Fruit fly (Drosophila melanogaster) whole organism, embryonic: Measurements from ENCODE around the gene CG1840.

Source experiments
- B-H2 ChIP-seq: fragments of 200-800 bp; sonication (Bioruptor generic); optimal IDR thresholded peaks from 2 replicates; lab custom pipeline; 2018; ENCODE audit warnings: missing biosample characterization, mild to moderate bottlenecking, missing genetic modification characterization
- CG10979 ChIP-seq: fragments of 200-800 bp; sonication (Bioruptor generic); optimal IDR thresholded peaks from 2 replicates; lab custom pipeline; 2018; ENCODE audit warnings: missing biosample characterization, mild to moderate bottlenecking, missing genetic modification characterization, moderate library complexity
- CG11695 ChIP-seq: fragments of 200-800 bp; sonication (Bioruptor generic); IDR thresholded peaks from 3 replicates; pipeline ENCODE4 v1.3.6; 2022; ENCODE audit warnings: missing biosample characterization, missing genetic modification characterization
- CG12071 ChIP-seq: fragments of 200-800 bp; sonication (Bioruptor generic); optimal IDR thresholded peaks from 3 replicates; lab custom pipeline; 2018; ENCODE audit warnings: missing biosample characterization, mild to moderate bottlenecking, missing genetic modification characterization
- CG12769 ChIP-seq: fragments of 200-800 bp; sonication (Bioruptor generic); optimal IDR thresholded peaks from 2 replicates; lab custom pipeline; 2019; ENCODE audit warnings: missing biosample characterization, mild to moderate bottlenecking, missing genetic modification characterization, moderate library complexity
- CG14965 ChIP-seq: fragments of 200-800 bp; sonication (Bioruptor generic); optimal IDR thresholded peaks from 2 replicates; lab custom pipeline; 2016; ENCODE audit warnings: missing biosample characterization, missing genetic modification characterization, borderline replicate concordance
- CG15011 ChIP-seq: fragments of 200-800 bp; sonication (Bioruptor generic); optimal IDR thresholded peaks from 3 replicates; lab custom pipeline; 2018; ENCODE audit warnings: missing biosample characterization, mild to moderate bottlenecking, missing genetic modification characterization
- CG15514 ChIP-seq: fragments of 200-800 bp; sonication (Bioruptor generic); optimal IDR thresholded peaks from 3 replicates; lab custom pipeline; 2017; ENCODE audit warnings: missing biosample characterization, missing genetic modification characterization, mild to moderate bottlenecking, moderate library complexity, missing genetic modification reagents
- CG16813 ChIP-seq: fragments of 200-800 bp; sonication (Bioruptor generic); IDR thresholded peaks from 3 replicates; pipeline ENCODE4 v1.3.6; 2022; ENCODE audit warnings: missing biosample characterization, missing genetic modification characterization; ENCODE audit not compliant: partially characterized antibody
- CG17361 ChIP-seq: fragments of 200-800 bp; sonication (Bioruptor generic); IDR thresholded peaks from 3 replicates; pipeline ENCODE4 v1.3.6; 2022; ENCODE audit warnings: missing biosample characterization, missing genetic modification characterization
- CG17385 ChIP-seq: fragments of 200-800 bp; sonication (Bioruptor generic); optimal IDR thresholded peaks from 3 replicates; lab custom pipeline; 2018; ENCODE audit warnings: missing biosample characterization, mild to moderate bottlenecking, missing genetic modification characterization
- CG17802 ChIP-seq: fragments of 200-800 bp; sonication (Bioruptor generic); optimal IDR thresholded peaks from 2 replicates; lab custom pipeline; 2018; ENCODE audit warnings: missing biosample characterization, mild to moderate bottlenecking, missing genetic modification characterization, moderate library complexity
- CG18599 ChIP-seq: fragments of 200-800 bp; sonication (Bioruptor generic); optimal IDR thresholded peaks from 3 replicates; lab custom pipeline; 2017; ENCODE audit warnings: missing biosample characterization, missing genetic modification characterization, mild to moderate bottlenecking, moderate library complexity, missing genetic modification reagents
- CG30403 ChIP-seq: fragments of 200-800 bp; sonication (Bioruptor generic); optimal IDR thresholded peaks from 3 replicates; lab custom pipeline; 2016; ENCODE audit warnings: missing biosample characterization, missing genetic modification characterization
- CG32772 ChIP-seq: fragments of 200-800 bp; sonication (Bioruptor generic); IDR thresholded peaks from 2 replicates; pipeline ENCODE4 v1.3.6; 2022; ENCODE audit warnings: missing biosample characterization, missing genetic modification characterization
- CG42726 ChIP-seq: fragments of 200-800 bp; sonication (Bioruptor generic); IDR thresholded peaks from 2 replicates; pipeline ENCODE4 v1.3.6; 2022; ENCODE audit warnings: missing biosample characterization, missing genetic modification characterization; ENCODE audit not compliant: partially characterized antibody
- CG4730 ChIP-seq: fragments of 200-800 bp; sonication (Bioruptor generic); IDR thresholded peaks from 2 replicates; pipeline ENCODE4 v1.3.6; 2022; ENCODE audit warnings: missing biosample characterization, missing genetic modification characterization
- CG5953 ChIP-seq: fragments of 200-800 bp; sonication (Bioruptor generic); IDR thresholded peaks from 2 replicates; pipeline ENCODE4 v1.3.6; 2022; ENCODE audit warnings: missing biosample characterization, missing genetic modification characterization
- CG7556 ChIP-seq: fragments of 200-800 bp; sonication (Bioruptor generic); optimal IDR thresholded peaks from 2 replicates; lab custom pipeline; 2017; ENCODE audit warnings: missing biosample characterization, mild to moderate bottlenecking, missing genetic modification characterization
- CG8924 ChIP-seq: fragments of 200-800 bp; optimal IDR thresholded peaks from 3 replicates; lab custom pipeline; 2019; ENCODE audit warnings: missing biosample characterization, mild to moderate bottlenecking, missing genetic modification characterization, moderate library complexity
- CG9437 ChIP-seq: fragments of 200-800 bp; sonication (Bioruptor generic); optimal IDR thresholded peaks from 2 replicates; lab custom pipeline; 2018; ENCODE audit warnings: missing biosample characterization, mild to moderate bottlenecking, missing genetic modification characterization
- CG9609 ChIP-seq: fragments of 200-800 bp; sonication (Bioruptor generic); optimal IDR thresholded peaks from 3 replicates; lab custom pipeline; 2016; ENCODE audit warnings: missing biosample characterization, missing genetic modification characterization
- CHES-1-like ChIP-seq: fragments of 200-800 bp; sonication (Bioruptor generic); optimal IDR thresholded peaks from 2 replicates; lab custom pipeline; 2016; ENCODE audit warnings: missing biosample characterization, missing genetic modification characterization
- Chrac-16 ChIP-seq: fragments of 200-800 bp; sonication (Bioruptor generic); optimal IDR thresholded peaks from 3 replicates; lab custom pipeline; 2016; ENCODE audit warnings: missing biosample characterization, missing genetic modification characterization
- Dbx ChIP-seq: fragments of 200-800 bp; sonication (Bioruptor generic); IDR thresholded peaks from 3 replicates; pipeline ENCODE4 v1.3.6; 2022; ENCODE audit warnings: missing biosample characterization, missing genetic modification characterization
- Dip2 ChIP-seq: fragments of 200-800 bp; sonication (Bioruptor generic); IDR thresholded peaks from 2 replicates; pipeline ENCODE4 v1.3.6; 2022; ENCODE audit warnings: missing biosample characterization, missing genetic modification characterization
- Dll ChIP-seq: fragments of 200-800 bp; sonication (Bioruptor generic); IDR thresholded peaks from 4 replicates; pipeline ENCODE4 v1.3.6; 2022; ENCODE audit warnings: missing biosample characterization, missing genetic modification characterization; ENCODE audit not compliant: partially characterized antibody
- HmgZ ChIP-seq: fragments of 200-800 bp; sonication (Bioruptor generic); optimal IDR thresholded peaks from 2 replicates; lab custom pipeline; 2018; ENCODE audit warnings: missing biosample characterization, mild to moderate bottlenecking, missing genetic modification characterization
- Rx ChIP-seq: fragments of 200-800 bp; sonication (Bioruptor generic); IDR thresholded peaks from 2 replicates; pipeline ENCODE4 v1.3.6; 2022; ENCODE audit warnings: missing biosample characterization, missing genetic modification characterization
- Vsx1 ChIP-seq: fragments of 200-800 bp; sonication (Bioruptor generic); optimal IDR thresholded peaks from 2 replicates; lab custom pipeline; 2017; ENCODE audit warnings: missing biosample characterization, mild to moderate bottlenecking, missing genetic modification characterization, missing genetic modification reagents
- ara ChIP-seq: fragments of 200-800 bp; sonication (Bioruptor generic); IDR thresholded peaks from 2 replicates; pipeline ENCODE4 v1.3.6; 2022; ENCODE audit warnings: missing biosample characterization, missing genetic modification characterization
- ato ChIP-seq: fragments of 200-800 bp; sonication (Bioruptor generic); IDR thresholded peaks from 2 replicates; pipeline ENCODE4 v1.3.6; 2022; ENCODE audit warnings: missing biosample characterization, missing genetic modification characterization; ENCODE audit not compliant: partially characterized antibody
- bowl ChIP-seq: fragments of 200-800 bp; sonication (Bioruptor generic); IDR thresholded peaks from 2 replicates; pipeline ENCODE4 v1.3.6; 2022; ENCODE audit warnings: missing biosample characterization, missing genetic modification characterization
- chif ChIP-seq, 2 experiments: fragments of 200-800 bp; sonication (Bioruptor generic); optimal IDR thresholded peaks; 3 replicates each; lab custom pipeline; 2016; ENCODE audit warnings: missing biosample characterization in 2 of 2, missing genetic modification characterization in 2 of 2
- ci ChIP-seq: fragments of 200-800 bp; sonication (Bioruptor generic); IDR thresholded peaks from 3 replicates; pipeline ENCODE4 v1.3.6; 2022; ENCODE audit warnings: missing biosample characterization, missing genetic modification characterization
- dmrt11E ChIP-seq: fragments of 200-800 bp; sonication (Bioruptor generic); optimal IDR thresholded peaks from 3 replicates; lab custom pipeline; 2018; ENCODE audit warnings: missing biosample characterization, mild to moderate bottlenecking, missing genetic modification characterization, moderate library complexity
- fu2 ChIP-seq: fragments of 200-800 bp; sonication (Bioruptor generic); optimal IDR thresholded peaks from 2 replicates; lab custom pipeline; 2016; ENCODE audit warnings: missing biosample characterization, missing genetic modification characterization
- gsb ChIP-seq: fragments of 200-800 bp; sonication (Bioruptor generic); IDR thresholded peaks from 2 replicates; pipeline ENCODE4 v1.3.6; 2022; ENCODE audit warnings: missing biosample characterization, missing genetic modification characterization
- hbn ChIP-seq: fragments of 200-800 bp; sonication (Bioruptor generic); IDR thresholded peaks from 2 replicates; pipeline ENCODE4 v1.3.6; 2022; ENCODE audit warnings: missing biosample characterization, missing genetic modification characterization; ENCODE audit not compliant: partially characterized antibody
- inv ChIP-seq: fragments of 200-800 bp; sonication (Bioruptor generic); IDR thresholded peaks from 2 replicates; pipeline ENCODE4 v1.3.6; 2022; ENCODE audit warnings: missing biosample characterization, missing genetic modification characterization; ENCODE audit not compliant: partially characterized antibody
- lbe ChIP-seq: fragments of 200-800 bp; sonication (Bioruptor generic); optimal IDR thresholded peaks from 2 replicates; lab custom pipeline; 2016; ENCODE audit warnings: missing biosample characterization, mild to moderate bottlenecking, missing genetic modification characterization
- maf-S ChIP-seq: fragments of 200-800 bp; sonication (Bioruptor generic); optimal IDR thresholded peaks from 2 replicates; lab custom pipeline; 2016; ENCODE audit warnings: missing biosample characterization, missing genetic modification characterization
- nau ChIP-seq: fragments of 200-800 bp; sonication (Bioruptor generic); optimal IDR thresholded peaks from 3 replicates; lab custom pipeline; 2017; ENCODE audit warnings: missing biosample characterization, mild to moderate bottlenecking, missing genetic modification characterization, missing genetic modification reagents
- odd ChIP-seq: fragments of 200-800 bp; sonication (Bioruptor generic); optimal IDR thresholded peaks from 2 replicates; lab custom pipeline; 2017; ENCODE audit warnings: missing biosample characterization, mild to moderate bottlenecking, missing genetic modification characterization
- pum ChIP-seq: fragments of 200-800 bp; sonication (Bioruptor generic); optimal IDR thresholded peaks from 2 replicates; lab custom pipeline; 2016; ENCODE audit warnings: missing biosample characterization, missing genetic modification characterization
- sima ChIP-seq: fragments of 200-800 bp; sonication (Bioruptor generic); optimal IDR thresholded peaks from 2 replicates; lab custom pipeline; 2016; ENCODE audit warnings: missing biosample characterization, missing genetic modification characterization
- slbo ChIP-seq: fragments of 200-800 bp; sonication (Bioruptor generic); IDR thresholded peaks from 2 replicates; pipeline ENCODE4 v1.3.6; 2022; ENCODE audit warnings: missing biosample characterization, missing genetic modification characterization
- tna ChIP-seq: fragments of 200-800 bp; sonication (Bioruptor generic); IDR thresholded peaks from 2 replicates; pipeline ENCODE4 v1.3.6; 2022; ENCODE audit warnings: missing biosample characterization, missing genetic modification characterization; ENCODE audit not compliant: partially characterized antibody
- trem ChIP-seq: fragments of 200-800 bp; optimal IDR thresholded peaks from 3 replicates; lab custom pipeline; 2019; ENCODE audit warnings: missing biosample characterization, mild to moderate bottlenecking, missing genetic modification characterization, moderate library complexity
- wor ChIP-seq: fragments of 200-800 bp; sonication (Bioruptor generic); IDR thresholded peaks from 2 replicates; pipeline ENCODE4 v1.3.6; 2022; ENCODE audit warnings: missing biosample characterization, missing genetic modification characterization

Gene CG1840

dm6 chrX:11852310-11852709, 35.8 kb upstream of the CG1840 start, which contains the start of gene p24-1 (continued):
- TF ChIP-seq wor (GFP tag; lab: Robert Waterston, UW), result no peak
- TF ChIP-seq HmgZ (tag; lab: Kevin White, UChicago), result peak; percentile 86
- TF ChIP-seq trem, result peak; percentile 54
- peak; percentile 42 for TF ChIP-seq CG30403 (GFP tag; lab: Kevin White, UChicago)
- TF ChIP-seq CG18599, result peak; percentile 46
- TF ChIP-seq slbo (GFP tag; lab: Robert Waterston, UW), result peak; percentile 81
- TF ChIP-seq ato, result peak; percentile 83
- peak; percentile 78 for TF ChIP-seq tna
- peak; percentile 16 for TF ChIP-seq Chrac-16 (GFP tag; lab: Kevin White, UChicago)
- TF ChIP-seq CHES-1-like (GFP tag; lab: Kevin White, UChicago), result peak; percentile 52
- peak; percentile 70 for TF ChIP-seq B-H2
- peak; percentile 20; the same call in 1 of the 3 replicates for TF ChIP-seq ci
- TF ChIP-seq CG14965 (GFP tag; lab: Kevin White, UChicago), result no peak
- peak; percentile 28 for TF ChIP-seq pum (GFP tag; lab: Kevin White, UChicago)
- 0 out of 2 replicates have a peak, but pooled peaks have one; percentile 15 for TF ChIP-seq CG32772 (GFP tag; lab: Robert Waterston, UW)
- TF ChIP-seq CG9437 (GFP tag; lab: Kevin White, UChicago), result peak; percentile 80
- peak; percentile 30 for TF ChIP-seq CG12769 (tag; lab: Kevin White, UChicago)
- TF ChIP-seq hbn (GFP tag; lab: Robert Waterston, UW), result peak; percentile 74
- no peak for TF ChIP-seq Vsx1
- no peak for TF ChIP-seq ara
- peak in 1 of 2 experiments; percentile 31 for TF ChIP-seq chif (GFP tag; optimal IDR thresholded peaks at IDR 0.05; lab: Kevin White, UChicago)
- TF ChIP-seq CG11695 (GFP tag; lab: Robert Waterston, UW), result no peak
- peak; percentile 14 for TF ChIP-seq CG10979 (tag; lab: Kevin White, UChicago)
- no peak for TF ChIP-seq CG5953
- no peak for TF ChIP-seq CG8924 (tag; lab: Kevin White, UChicago)
- no peak for TF ChIP-seq nau (GFP tag; lab: Kevin White, UChicago)
- TF ChIP-seq gsb (GFP tag; lab: Robert Waterston, UW), result no peak
- TF ChIP-seq CG17361 (GFP tag; lab: Robert Waterston, UW), result 0 out of 3 replicates have a peak, but pooled peaks have one; percentile 13
- peak; percentile 38 for TF ChIP-seq odd (GFP tag; lab: Kevin White, UChicago)
- TF ChIP-seq fu2 (GFP tag; lab: Kevin White, UChicago), result peak; percentile 50
- TF ChIP-seq Rx, result no peak
- peak; percentile 82 for TF ChIP-seq inv
- peak; percentile 49 for TF ChIP-seq lbe (GFP tag; lab: Kevin White, UChicago)
- TF ChIP-seq bowl, result no peak
- TF ChIP-seq maf-S (GFP tag; lab: Kevin White, UChicago), result peak; percentile 35
- TF ChIP-seq Dll (GFP tag; lab: Robert Waterston, UW), result peak; percentile 83
- peak; percentile 64 for TF ChIP-seq CG9609 (GFP tag; lab: Kevin White, UChicago)
- TF ChIP-seq Dip2 (GFP tag; lab: Robert Waterston, UW), result no peak
- TF ChIP-seq CG15514 (GFP tag; lab: Kevin White, UChicago), result peak; percentile 86
- TF ChIP-seq CG17385, result peak; percentile 8
- TF ChIP-seq Dbx, result peak; percentile 71; the same call in 2 of the 3 replicates
- TF ChIP-seq CG7556, result no peak
- no peak for TF ChIP-seq CG12071 (GFP tag; lab: Kevin White, UChicago)
- TF ChIP-seq CG16813 (GFP tag; lab: Robert Waterston, UW), result peak; percentile 85
- TF ChIP-seq CG15011 (GFP tag; lab: Kevin White, UChicago), result no peak
- TF ChIP-seq CG42726 (GFP tag; lab: Robert Waterston, UW), result peak; percentile 94
- TF ChIP-seq CG17802 (tag; lab: Kevin White, UChicago), result peak; percentile 27
- TF ChIP-seq CG4730 (GFP tag; lab: Robert Waterston, UW), result no peak
- TF ChIP-seq sima (GFP tag; lab: Kevin White, UChicago), result no peak
- TF ChIP-seq dmrt11E (tag; lab: Kevin White, UChicago), result no peak
